Fruit fly (Drosophila melanogaster) whole organism, wandering third instar larva: ENCODE measurements around the gene CG6503.

Experiments used
- Abd-B ChIP-seq: fragments of >200 bp; optimal IDR thresholded peaks from 2 replicates; lab custom pipeline; 2017; ENCODE audit warnings: missing biosample characterization, missing genetic modification characterization
- CrebA ChIP-seq: fragments of 200-800 bp; sonication (Bioruptor generic); optimal IDR thresholded peaks from 2 replicates; lab custom pipeline; 2016; ENCODE audit warnings: missing biosample characterization, mild to moderate bottlenecking, missing genetic modification characterization, borderline replicate concordance
- GATAd ChIP-seq: sonication (Bioruptor generic); optimal IDR thresholded peaks from 2 replicates; lab custom pipeline; 2016; ENCODE audit warnings: missing biosample characterization, missing genetic modification characterization
- HLH106 ChIP-seq: fragments of 200-800 bp; optimal IDR thresholded peaks from 3 replicates; lab custom pipeline; 2019; ENCODE audit warnings: missing biosample characterization, mild to moderate bottlenecking, missing genetic modification characterization, moderate library complexity
- Hnf4 ChIP-seq: fragments of 200-800 bp; sonication (Bioruptor generic); optimal IDR thresholded peaks from 2 replicates; lab custom pipeline; 2016; ENCODE audit warnings: missing biosample characterization, mild to moderate bottlenecking, missing genetic modification characterization
- Jra ChIP-seq: sonication (Bioruptor generic); optimal IDR thresholded peaks from 2 replicates; lab custom pipeline; 2016; ENCODE audit warnings: missing biosample characterization, missing genetic modification characterization
- Mio ChIP-seq: sonication (Bioruptor generic); optimal IDR thresholded peaks from 2 replicates; lab custom pipeline; 2016; ENCODE audit warnings: missing biosample characterization, missing genetic modification characterization
- N ChIP-seq: fragments of >200 bp; optimal IDR thresholded peaks from 2 replicates; lab custom pipeline; 2018; ENCODE audit warnings: missing biosample characterization, missing external identifiers, missing genetic modification characterization
- OdsH ChIP-seq: fragments of 200-800 bp; sonication (Bioruptor generic); optimal IDR thresholded peaks from 2 replicates; lab custom pipeline; 2016; ENCODE audit warnings: missing biosample characterization, mild to moderate bottlenecking, missing genetic modification characterization
- Rel ChIP-seq, 2 experiments: fragments of 200-800 bp; sonication (Bioruptor generic) in 1 of 2; optimal IDR thresholded peaks; 2 replicates in 1 of 2; 3 replicates in 1 of 2; lab custom pipeline; 2016 to 2019; ENCODE audit warnings: mild to moderate bottlenecking in 2 of 2, missing biosample characterization in 2 of 2, missing genetic modification characterization in 2 of 2, moderate library complexity in 1 of 2
- Sp1 ChIP-seq: fragments of 200-800 bp; sonication (Bioruptor generic); optimal IDR thresholded peaks from 3 replicates; lab custom pipeline; 2019; ENCODE audit warnings: missing biosample characterization, mild to moderate bottlenecking, missing genetic modification characterization, moderate library complexity
- dmrt93B ChIP-seq: fragments of 200-800 bp; sonication (Bioruptor generic); optimal IDR thresholded peaks from 2 replicates; lab custom pipeline; 2018; ENCODE audit warnings: missing biosample characterization, mild to moderate bottlenecking, missing genetic modification characterization
- dsf ChIP-seq: sonication (Bioruptor generic); optimal IDR thresholded peaks from 2 replicates; lab custom pipeline; 2016; ENCODE audit warnings: missing biosample characterization, missing genetic modification characterization, borderline replicate concordance
- ey ChIP-seq: fragments of 200-800 bp; sonication (Bioruptor generic); optimal IDR thresholded peaks from 2 replicates; lab custom pipeline; 2016; ENCODE audit warnings: missing biosample characterization, missing genetic modification characterization
- foxo ChIP-seq, 2 experiments: fragments of 200-800 bp; sonication (Bioruptor generic); optimal IDR thresholded peaks; 2 replicates in 1 of 2; 3 replicates in 1 of 2; lab custom pipeline; 2016 to 2017; ENCODE audit warnings: missing biosample characterization in 2 of 2, missing genetic modification characterization in 2 of 2
- fru ChIP-seq: fragments of 200-800 bp; sonication (Bioruptor generic); optimal IDR thresholded peaks from 3 replicates; lab custom pipeline; 2016; ENCODE audit warnings: missing biosample characterization, mild to moderate bottlenecking, missing genetic modification characterization
- lola ChIP-seq: fragments of >200 bp; optimal IDR thresholded peaks from 2 replicates; lab custom pipeline; 2017; ENCODE audit warnings: missing biosample characterization, missing genetic modification characterization
- pan ChIP-seq: fragments of >200 bp; optimal IDR thresholded peaks from 2 replicates; lab custom pipeline; 2017
- psq ChIP-seq: fragments of 200-800 bp; sonication (Bioruptor generic); optimal IDR thresholded peaks from 3 replicates; lab custom pipeline; 2017; ENCODE audit warnings: missing biosample characterization, mild to moderate bottlenecking, missing genetic modification characterization, moderate library complexity
- rgr ChIP-seq: fragments of 200-800 bp; sonication (Bioruptor generic); optimal IDR thresholded peaks from 3 replicates; lab custom pipeline; 2016; ENCODE audit warnings: missing biosample characterization, mild to moderate bottlenecking, missing genetic modification characterization
- sage ChIP-seq: fragments of 200-800 bp; sonication (Bioruptor generic); optimal IDR thresholded peaks from 2 replicates; lab custom pipeline; 2016; ENCODE audit warnings: missing biosample characterization, mild to moderate bottlenecking, missing genetic modification characterization
- sv ChIP-seq: fragments of 200-800 bp; sonication (Bioruptor generic); optimal IDR thresholded peaks from 3 replicates; lab custom pipeline; 2016; ENCODE audit warnings: missing biosample characterization, missing genetic modification characterization
- usp ChIP-seq: fragments of >200 bp; optimal IDR thresholded peaks from 2 replicates; lab custom pipeline; 2017; ENCODE audit warnings: missing biosample characterization, missing genetic modification characterization

CG6503 gene

dm6 chr3R:26413788-26414187 is 11.1 kb downstream of the CG6503 start, which contains the start of gene Ald2:
Gene Ald2 (plus strand): TSS chr3R:26414088.
- TF ChIP-seq CrebA (no peak), psq (GFP tag; lab: Kevin White, UChicago) (no peak), lola (no peak), HLH106 (tag; lab: Kevin White, UChicago) (no peak), fru (no peak), dsf (GFP tag; lab: Kevin White, UChicago) (no peak), N (GFP tag; lab: Kevin White, UChicago) (no peak)

DNA sequence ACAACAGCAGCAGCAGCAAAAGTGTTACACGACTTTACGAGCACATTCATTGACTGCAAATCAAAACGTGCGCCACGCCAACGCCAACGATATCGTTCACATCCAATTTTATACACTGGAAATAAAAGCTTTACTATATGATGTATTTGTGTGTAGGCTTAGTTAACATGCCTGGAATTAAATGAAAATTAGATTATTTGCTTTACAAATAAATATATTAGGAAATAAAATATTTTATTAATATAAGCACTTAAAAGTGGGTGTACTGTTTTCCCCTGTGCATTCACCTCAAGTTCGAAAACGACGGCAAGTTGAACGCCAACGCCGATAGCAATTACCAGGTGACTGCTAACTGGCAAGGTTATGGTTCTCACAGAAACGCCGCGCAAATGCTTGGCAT is 15.1 kb downstream of the CG6503 start:
- TF ChIP-seq OdsH (GFP tag; lab: Kevin White, UChicago) (no peak), pan (no peak), foxo (GFP tag; optimal IDR thresholded peaks at IDR 0.05; lab: Kevin White, UChicago) (no peak), usp (no peak), GATAd (GFP tag; lab: Kevin White, UChicago) (no peak), fru (no peak), sv (GFP tag; lab: Kevin White, UChicago) (no peak)

DNA sequence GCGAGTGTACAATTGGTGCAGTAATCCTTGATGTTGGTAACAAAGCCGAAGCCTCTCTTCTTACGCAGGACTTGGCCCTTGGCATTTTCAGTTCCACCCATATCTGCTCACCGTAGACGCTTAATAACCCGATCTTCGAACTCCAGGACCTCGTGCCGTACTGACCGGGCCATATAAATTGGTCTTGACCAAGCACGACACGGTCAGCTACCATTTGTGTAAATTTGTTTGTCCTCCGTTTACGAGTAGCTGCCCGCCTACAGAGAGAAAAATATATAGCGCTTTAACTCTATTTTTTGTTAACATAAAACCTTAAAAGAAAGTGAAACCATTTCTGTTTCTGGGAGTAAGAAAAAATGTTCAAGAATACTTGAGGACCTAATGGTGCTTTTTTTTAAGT is 21.3 kb downstream of the CG6503 start, which contains the start of gene ppk15:
TSS of gene ppk15 (minus strand) at position 101 of the 400 bp plus-strand sequence.
- TF ChIP-seq dmrt93B (GFP tag; lab: Kevin White, UChicago), result no peak
- no peak for TF ChIP-seq ey (GFP tag; lab: Kevin White, UChicago)
- TF ChIP-seq rgr (GFP tag; lab: Kevin White, UChicago), result no peak
- TF ChIP-seq sage, result no peak
- no peak for TF ChIP-seq Mio (GFP tag; lab: Kevin White, UChicago)
- TF ChIP-seq dsf (GFP tag; lab: Kevin White, UChicago), result no peak
- TF ChIP-seq Hnf4 (GFP tag; lab: Kevin White, UChicago), result no peak
- TF ChIP-seq Abd-B (GFP tag; lab: Kevin White, UChicago), result no peak
- no peak for TF ChIP-seq Rel (GFP tag; optimal IDR thresholded peaks at IDR 0.05; lab: Kevin White, UChicago)
- TF ChIP-seq Rel (tag; optimal IDR thresholded peaks at IDR 0.05; lab: Kevin White, UChicago), result no peak
- no peak for TF ChIP-seq N (GFP tag; lab: Kevin White, UChicago)
- TF ChIP-seq Jra (GFP tag; lab: Kevin White, UChicago), result no peak
- no peak for TF ChIP-seq GATAd (GFP tag; lab: Kevin White, UChicago)
- no peak for TF ChIP-seq Sp1 (GFP tag; lab: Kevin White, UChicago)
